Worm (Caenorhabditis elegans) whole organism, L2 larva: ENCODE results near the gene rsp-6.

ENCODE experiments used
- C34F6.9 ChIP-seq: fragments of 150-350 bp; optimal IDR thresholded peaks from 2 replicates; lab custom pipeline; 2014; ENCODE audit warnings: missing biosample characterization, missing genetic modification characterization
- F13H6.1 ChIP-seq: sonication (generic microtip); optimal IDR thresholded peaks from 2 replicates; lab custom pipeline; 2016; ENCODE audit warnings: missing genetic modification characterization, missing compliant biosample characterization
- R02D3.7 ChIP-seq: fragments of 150-350 bp; optimal IDR thresholded peaks from 2 replicates; lab custom pipeline; 2014; ENCODE audit warnings: missing biosample characterization, missing genetic modification characterization
- Y55F3AM.14 ChIP-seq: fragments of 200-800 bp; sonication (Bioruptor generic); optimal IDR thresholded peaks from 2 replicates; lab custom pipeline; 2018; ENCODE audit warnings: mild to moderate bottlenecking, missing genetic modification characterization, missing compliant biosample characterization
- ZK546.5 ChIP-seq: sonication (generic microtip); optimal IDR thresholded peaks from 2 replicates; lab custom pipeline; 2017; ENCODE audit warnings: missing biosample characterization, missing genetic modification characterization
- alr-1 ChIP-seq: fragments of 150-350 bp; optimal IDR thresholded peaks from 2 replicates; lab custom pipeline; 2014; ENCODE audit warnings: missing biosample characterization, missing genetic modification characterization
- aly-2 ChIP-seq: fragments of 150-350 bp; optimal IDR thresholded peaks from 2 replicates; lab custom pipeline; 2014; ENCODE audit warnings: missing biosample characterization, missing genetic modification characterization
- ama-1 ChIP-seq: fragments of 150-350 bp; optimal IDR thresholded peaks from 2 replicates; lab custom pipeline; 2018; ENCODE audit warnings: inconsistent platforms
- blmp-1 ChIP-seq: sonication (generic microtip); optimal IDR thresholded peaks from 2 replicates; lab custom pipeline; 2017; ENCODE audit warnings: missing genetic modification characterization, mild to moderate bottlenecking, missing compliant biosample characterization, antibody characterized with exemption, moderate library complexity; ENCODE audit not compliant: insufficient read depth
- ceh-16 ChIP-seq: fragments of 150-350 bp; optimal IDR thresholded peaks from 2 replicates; lab custom pipeline; 2014; ENCODE audit warnings: missing biosample characterization, missing genetic modification characterization
- ceh-82 ChIP-seq: fragments of 150-350 bp; optimal IDR thresholded peaks from 2 replicates; lab custom pipeline; 2014; ENCODE audit warnings: missing biosample characterization, missing genetic modification characterization
- crh-2 ChIP-seq: sonication (generic microtip); optimal IDR thresholded peaks from 2 replicates; lab custom pipeline; 2017; ENCODE audit warnings: missing biosample characterization, missing genetic modification characterization
- dmd-4 ChIP-seq: sonication (generic microtip); optimal IDR thresholded peaks from 2 replicates; lab custom pipeline; 2017; ENCODE audit warnings: missing biosample characterization, missing genetic modification characterization
- egl-27 ChIP-seq: sonication (generic microtip); optimal IDR thresholded peaks from 3 replicates; lab custom pipeline; 2017; ENCODE audit warnings: missing biosample characterization, missing genetic modification reagents, missing genetic modification characterization
- elt-1 ChIP-seq: fragments of 150-350 bp; optimal IDR thresholded peaks from 2 replicates; lab custom pipeline; 2014; ENCODE audit warnings: missing biosample characterization, missing genetic modification characterization
- elt-3 ChIP-seq: sonication (generic microtip); optimal IDR thresholded peaks from 2 replicates; lab custom pipeline; 2017; ENCODE audit warnings: missing biosample characterization, missing genetic modification characterization
- fos-1 ChIP-seq: fragments of 150-350 bp; optimal IDR thresholded peaks from 2 replicates; lab custom pipeline; 2014; ENCODE audit warnings: missing biosample characterization, missing genetic modification characterization
- gmeb-1 ChIP-seq: fragments of 150-350 bp; optimal IDR thresholded peaks from 2 replicates; lab custom pipeline; 2014; ENCODE audit warnings: missing biosample characterization, missing genetic modification characterization
- lin-11 ChIP-seq: fragments of 150-350 bp; sonication (generic microtip); optimal IDR thresholded peaks from 2 replicates; lab custom pipeline; 2014; ENCODE audit warnings: missing biosample characterization, missing genetic modification characterization, inconsistent platforms, mixed read lengths
- lin-13 ChIP-seq: fragments of 150-350 bp; optimal IDR thresholded peaks from 2 replicates; lab custom pipeline; 2014; ENCODE audit warnings: missing biosample characterization, missing genetic modification reagents, missing genetic modification characterization
- lin-39 ChIP-seq: fragments of 150-350 bp; optimal IDR thresholded peaks from 2 replicates; lab custom pipeline; 2014; ENCODE audit warnings: missing biosample characterization, missing genetic modification reagents, missing genetic modification characterization
- lsy-2 ChIP-seq, 2 experiments: fragments of 150-350 bp in 1 of 2; sonication (generic microtip) in 1 of 2; optimal IDR thresholded peaks; 2 replicates each; lab custom pipeline; 2014 to 2017; ENCODE audit warnings: missing biosample characterization in 2 of 2, missing genetic modification characterization in 2 of 2
- mab-5 ChIP-seq: fragments of 150-350 bp; optimal IDR thresholded peaks from 2 replicates; lab custom pipeline; 2014; ENCODE audit warnings: missing biosample characterization, missing genetic modification characterization
- mbf-1 ChIP-seq: sonication (generic microtip); optimal IDR thresholded peaks from 2 replicates; lab custom pipeline; 2017; ENCODE audit warnings: missing biosample characterization, missing genetic modification characterization
- mdl-1 ChIP-seq, 2 experiments: fragments of 150-350 bp in 1 of 2; sonication (generic microtip) in 1 of 2; optimal IDR thresholded peaks; 2 replicates each; lab custom pipeline; 2017; ENCODE audit warnings: missing biosample characterization in 2 of 2, missing genetic modification characterization in 2 of 2
- nhr-10 ChIP-seq: sonication (generic microtip); optimal IDR thresholded peaks from 2 replicates; lab custom pipeline; 2017; ENCODE audit warnings: missing biosample characterization, missing genetic modification characterization
- nhr-11 ChIP-seq: fragments of 150-350 bp; optimal IDR thresholded peaks from 2 replicates; lab custom pipeline; 2014; ENCODE audit warnings: missing biosample characterization, missing genetic modification characterization
- nhr-12 ChIP-seq: fragments of 150-350 bp; optimal IDR thresholded peaks from 2 replicates; lab custom pipeline; 2014; ENCODE audit warnings: missing biosample characterization, missing genetic modification characterization
- nhr-129 ChIP-seq: fragments of 150-350 bp; optimal IDR thresholded peaks from 2 replicates; lab custom pipeline; 2014; ENCODE audit warnings: missing biosample characterization, missing genetic modification characterization
- nhr-21 ChIP-seq: fragments of 150-350 bp; optimal IDR thresholded peaks from 2 replicates; lab custom pipeline; 2014; ENCODE audit warnings: missing biosample characterization, missing genetic modification characterization
- nhr-23 ChIP-seq: fragments of 150-350 bp; optimal IDR thresholded peaks from 2 replicates; lab custom pipeline; 2014; ENCODE audit warnings: missing biosample characterization, missing genetic modification reagents, missing genetic modification characterization
- nhr-237 ChIP-seq: fragments of 150-350 bp; optimal IDR thresholded peaks from 2 replicates; lab custom pipeline; 2014; ENCODE audit warnings: missing biosample characterization, missing genetic modification characterization
- nhr-25 ChIP-seq: fragments of 150-350 bp; sonication (generic microtip); optimal IDR thresholded peaks from 3 replicates; lab custom pipeline; 2014; ENCODE audit warnings: missing biosample characterization, missing genetic modification characterization
- nhr-6 ChIP-seq: fragments of 150-350 bp; optimal IDR thresholded peaks from 2 replicates; lab custom pipeline; 2014; ENCODE audit warnings: missing biosample characterization, missing genetic modification characterization
- nhr-77 ChIP-seq: fragments of 150-350 bp; optimal IDR thresholded peaks from 2 replicates; lab custom pipeline; 2014; ENCODE audit warnings: missing biosample characterization, missing genetic modification characterization
- peb-1 ChIP-seq: fragments of 150-350 bp; optimal IDR thresholded peaks from 2 replicates; lab custom pipeline; 2014; ENCODE audit warnings: missing biosample characterization, missing genetic modification characterization
- sem-4 ChIP-seq: fragments of 150-350 bp; optimal IDR thresholded peaks from 2 replicates; lab custom pipeline; 2014; ENCODE audit warnings: missing biosample characterization, missing genetic modification reagents, missing genetic modification characterization
- skn-1 ChIP-seq: sonication (generic microtip); optimal IDR thresholded peaks from 2 replicates; lab custom pipeline; 2017; ENCODE audit warnings: missing biosample characterization, missing genetic modification characterization
- sma-3 ChIP-seq: sonication (generic microtip); optimal IDR thresholded peaks from 2 replicates; lab custom pipeline; 2016; ENCODE audit warnings: missing genetic modification reagents, missing genetic modification characterization, missing compliant biosample characterization
- sma-9 ChIP-seq, 2 experiments: fragments of 150-350 bp in 1 of 2; sonication (generic microtip) in 1 of 2; optimal IDR thresholded peaks; 2 replicates each; lab custom pipeline; 2014 to 2016; ENCODE audit warnings: missing genetic modification characterization in 2 of 2, mild to moderate bottlenecking in 1 of 2, missing biosample characterization in 1 of 2, missing compliant biosample characterization in 1 of 2, missing genetic modification reagents in 1 of 2, moderate library complexity in 1 of 2
- snpc-4 ChIP-seq: fragments of 150-350 bp; optimal IDR thresholded peaks from 2 replicates; lab custom pipeline; 2014; ENCODE audit warnings: missing biosample characterization, missing genetic modification characterization
- unc-39 ChIP-seq: fragments of 150-350 bp; optimal IDR thresholded peaks from 2 replicates; lab custom pipeline; 2014; ENCODE audit warnings: missing biosample characterization, missing genetic modification characterization
- unc-55 ChIP-seq: fragments of 150-350 bp; sonication (generic microtip); optimal IDR thresholded peaks from 3 replicates; lab custom pipeline; 2014; ENCODE audit warnings: missing biosample characterization, missing genetic modification reagents, missing genetic modification characterization
- unc-62 ChIP-seq: fragments of 150-350 bp; optimal IDR thresholded peaks from 2 replicates; lab custom pipeline; 2014; ENCODE audit warnings: missing biosample characterization, missing genetic modification reagents, missing genetic modification characterization
- zag-1 ChIP-seq: fragments of 150-350 bp; optimal IDR thresholded peaks from 2 replicates; lab custom pipeline; 2014; ENCODE audit warnings: missing biosample characterization, missing genetic modification characterization
- ztf-1 ChIP-seq: fragments of 200-800 bp; sonication (Bioruptor generic); conservative IDR thresholded peaks from 2 replicates; pipeline ENCODE4 v1.3.6; 2022; ENCODE audit warnings: missing genetic modification characterization, missing compliant biosample characterization
- ztf-11 ChIP-seq: sonication (generic microtip); optimal IDR thresholded peaks from 2 replicates; lab custom pipeline; 2017; ENCODE audit warnings: missing biosample characterization, missing genetic modification characterization
- ztf-4 ChIP-seq: fragments of 150-350 bp; optimal IDR thresholded peaks from 2 replicates; lab custom pipeline; 2014; ENCODE audit warnings: missing biosample characterization, missing genetic modification characterization

Gene rsp-6

ce11 chrIV:7789521-7789949 is 1.5 kb downstream of the rsp-6 start, which contains the start of gene imp-3:
Gene imp-3, minus strand, starts transcription at chrIV:7789613.
- no peak for TF ChIP-seq ZK546.5 (tag; lab: Kevin White, UChicago)
- TF ChIP-seq lin-39 (tag; lab: Kevin White, UChicago): no peak
- no peak for TF ChIP-seq unc-62 (GFP tag; lab: Kevin White, UChicago)
- peak; percentile 27 for TF ChIP-seq Y55F3AM.14
- no peak for TF ChIP-seq unc-39 (tag; lab: Kevin White, UChicago)
- peak; percentile 71 for TF ChIP-seq nhr-129 (tag; lab: Kevin White, UChicago)
- TF ChIP-seq ztf-11: no peak
- TF ChIP-seq zag-1 (tag; lab: Kevin White, UChicago): no peak
- TF ChIP-seq alr-1 (tag; lab: Kevin White, UChicago): no peak
- TF ChIP-seq nhr-11 (tag; lab: Kevin White, UChicago): no peak
- no peak for TF ChIP-seq ztf-4 (tag; lab: Kevin White, UChicago)
- no peak for TF ChIP-seq R02D3.7 (tag; lab: Kevin White, UChicago)
- TF ChIP-seq nhr-77: no peak
- no peak for TF ChIP-seq skn-1 (tag; lab: Kevin White, UChicago)
- no peak for TF ChIP-seq sem-4
- TF ChIP-seq nhr-25 (tag; lab: Kevin White, UChicago): peak; percentile 65
- TF ChIP-seq nhr-12 (tag; lab: Kevin White, UChicago): no peak
- TF ChIP-seq mdl-1 (tag; optimal IDR thresholded peaks at IDR 0.05; lab: Kevin White, UChicago): peak; percentile 44 to 65
- TF ChIP-seq ztf-1: no peak
- peak; percentile 69 for TF ChIP-seq crh-2 (tag; lab: Kevin White, UChicago)
- TF ChIP-seq lsy-2 (tag; optimal IDR thresholded peaks at IDR 0.05; lab: Kevin White, UChicago): peak in 1 of 2 experiments; percentile 73
- TF ChIP-seq unc-55 (GFP tag; lab: Kevin White, UChicago): peak; percentile 25
- no peak for TF ChIP-seq ceh-16 (tag; lab: Kevin White, UChicago)
- no peak for TF ChIP-seq snpc-4 (tag; lab: Kevin White, UChicago)
- TF ChIP-seq C34F6.9 (tag; lab: Kevin White, UChicago): peak; percentile 22
- TF ChIP-seq sma-9 (GFP tag; optimal IDR thresholded peaks at IDR 0.05; lab: Kevin White, UChicago): peak; percentile 26
- TF ChIP-seq sma-9 (tag; optimal IDR thresholded peaks at IDR 0.05; lab: Kevin White, UChicago): no peak
- TF ChIP-seq fos-1 (tag; lab: Kevin White, UChicago): no peak
- peak; percentile 54 for TF ChIP-seq lin-13 (GFP tag; lab: Kevin White, UChicago)
- TF ChIP-seq nhr-6 (tag; lab: Kevin White, UChicago): peak; percentile 32
- TF ChIP-seq nhr-237 (tag; lab: Kevin White, UChicago): no peak
- no peak for TF ChIP-seq lin-11
- TF ChIP-seq elt-1 (tag; lab: Kevin White, UChicago): no peak
- peak; percentile 61 for TF ChIP-seq sma-3 (GFP tag; lab: Kevin White, UChicago)
- TF ChIP-seq nhr-23 (tag; lab: Kevin White, UChicago): no peak
- TF ChIP-seq mab-5 (tag; lab: Kevin White, UChicago): peak; percentile 4
- no peak for TF ChIP-seq elt-3 (tag; lab: Kevin White, UChicago)
- peak; percentile 44 for TF ChIP-seq nhr-21 (tag; lab: Kevin White, UChicago)
- no peak for TF ChIP-seq peb-1 (tag; lab: Kevin White, UChicago)
- TF ChIP-seq mbf-1 (tag; lab: Kevin White, UChicago): no peak
- no peak for TF ChIP-seq aly-2 (tag; lab: Kevin White, UChicago)
- no peak for TF ChIP-seq egl-27 (tag; lab: Kevin White, UChicago)
- no peak for TF ChIP-seq ceh-82 (tag; lab: Kevin White, UChicago)
- peak; percentile 61 for TF ChIP-seq gmeb-1 (tag; lab: Kevin White, UChicago)
- peak; percentile 57 for TF ChIP-seq F13H6.1 (tag; lab: Kevin White, UChicago)
- TF ChIP-seq dmd-4 (tag; lab: Kevin White, UChicago): no peak
- TF ChIP-seq nhr-10 (tag; lab: Kevin White, UChicago): no peak
- no peak for TF ChIP-seq blmp-1 (tag; lab: Kevin White, UChicago)
- peak; percentile 86 for TF ChIP-seq ama-1 (lab: Kevin White, UChicago)
